Fruit fly (Drosophila melanogaster) whole organism, embryonic: ENCODE measurements around the gene UGP.

Experiments used
- Abd-B ChIP-seq: fragments of 200-800 bp; sonication (Bioruptor generic); optimal IDR thresholded peaks from 2 replicates; lab custom pipeline; 2018; ENCODE audit warnings: missing biosample characterization, mild to moderate bottlenecking, missing genetic modification characterization, moderate library complexity
- Adf1 ChIP-seq: fragments of 200-800 bp; sonication (Bioruptor generic); IDR thresholded peaks from 2 replicates; pipeline ENCODE4 v1.3.6; 2022; ENCODE audit warnings: missing biosample characterization, missing genetic modification characterization
- BEAF-32 ChIP-seq: fragments of 200-800 bp; sonication (Bioruptor generic); optimal IDR thresholded peaks from 3 replicates; lab custom pipeline; 2017; ENCODE audit warnings: missing biosample characterization, missing genetic modification characterization, mild to moderate bottlenecking, moderate library complexity, missing genetic modification reagents
- Bgb ChIP-seq: fragments of 200-800 bp; sonication (Bioruptor generic); IDR thresholded peaks from 2 replicates; pipeline ENCODE4 v1.3.6; 2022; ENCODE audit warnings: missing biosample characterization, missing genetic modification characterization; ENCODE audit not compliant: partially characterized antibody
- CG10321 ChIP-seq: fragments of 200-800 bp; sonication (Bioruptor generic); IDR thresholded peaks from 2 replicates; pipeline ENCODE4 v1.3.6; 2022; ENCODE audit warnings: missing biosample characterization, missing genetic modification characterization
- CG12071 ChIP-seq: fragments of 200-800 bp; sonication (Bioruptor generic); optimal IDR thresholded peaks from 3 replicates; lab custom pipeline; 2018; ENCODE audit warnings: missing biosample characterization, mild to moderate bottlenecking, missing genetic modification characterization
- CG13775 ChIP-seq: fragments of 200-800 bp; sonication (Bioruptor generic); optimal IDR thresholded peaks from 3 replicates; lab custom pipeline; 2017; ENCODE audit warnings: missing biosample characterization, mild to moderate bottlenecking, missing genetic modification characterization
- CG14441 ChIP-seq: fragments of 200-800 bp; sonication (Bioruptor generic); IDR thresholded peaks from 2 replicates; pipeline ENCODE4 v1.3.6; 2022; ENCODE audit warnings: missing biosample characterization, missing genetic modification characterization
- CG18476 ChIP-seq: fragments of 200-800 bp; sonication (Bioruptor generic); optimal IDR thresholded peaks from 2 replicates; lab custom pipeline; 2016; ENCODE audit warnings: missing biosample characterization, mild to moderate bottlenecking, missing genetic modification characterization
- CG18619 ChIP-seq: fragments of 200-800 bp; sonication (Bioruptor generic); optimal IDR thresholded peaks from 3 replicates; lab custom pipeline; 2017; ENCODE audit warnings: missing biosample characterization, mild to moderate bottlenecking, missing genetic modification characterization
- CG2120 ChIP-seq: fragments of 200-800 bp; sonication (Bioruptor generic); optimal IDR thresholded peaks from 3 replicates; lab custom pipeline; 2016; ENCODE audit warnings: missing biosample characterization, missing genetic modification characterization
- CG2129 ChIP-seq: fragments of 200-800 bp; sonication (Bioruptor generic); IDR thresholded peaks from 2 replicates; pipeline ENCODE4 v1.3.6; 2022; ENCODE audit warnings: missing biosample characterization, missing genetic modification characterization; ENCODE audit not compliant: partially characterized antibody
- CG42726 ChIP-seq: fragments of 200-800 bp; sonication (Bioruptor generic); IDR thresholded peaks from 2 replicates; pipeline ENCODE4 v1.3.6; 2022; ENCODE audit warnings: missing biosample characterization, missing genetic modification characterization; ENCODE audit not compliant: partially characterized antibody
- CG4404 ChIP-seq: fragments of 200-800 bp; sonication (Bioruptor generic); IDR thresholded peaks from 2 replicates; pipeline ENCODE4 v1.3.6; 2022; ENCODE audit warnings: missing biosample characterization, missing genetic modification characterization
- CG7357 ChIP-seq: fragments of 200-800 bp; sonication (Bioruptor generic); IDR thresholded peaks from 3 replicates; pipeline ENCODE4 v1.3.6; 2022; ENCODE audit warnings: missing biosample characterization, missing genetic modification characterization
- CG9797 ChIP-seq: fragments of 200-800 bp; sonication (Bioruptor generic); optimal IDR thresholded peaks from 3 replicates; lab custom pipeline; 2018; ENCODE audit warnings: missing biosample characterization, mild to moderate bottlenecking, missing genetic modification characterization
- Chrac-16 ChIP-seq: fragments of 200-800 bp; sonication (Bioruptor generic); optimal IDR thresholded peaks from 3 replicates; lab custom pipeline; 2016; ENCODE audit warnings: missing biosample characterization, missing genetic modification characterization
- CkIIα-i1 ChIP-seq: fragments of 200-800 bp; sonication (Bioruptor generic); IDR thresholded peaks from 2 replicates; pipeline ENCODE4 v1.3.6; 2022; ENCODE audit warnings: missing biosample characterization, missing genetic modification characterization
- D19B ChIP-seq: fragments of 200-800 bp; sonication (Bioruptor generic); optimal IDR thresholded peaks from 2 replicates; lab custom pipeline; 2017; ENCODE audit warnings: missing biosample characterization, mild to moderate bottlenecking, missing genetic modification characterization
- Fer2 ChIP-seq: fragments of 200-800 bp; sonication (Bioruptor generic); optimal IDR thresholded peaks from 2 replicates; lab custom pipeline; 2018; ENCODE audit warnings: missing biosample characterization, mild to moderate bottlenecking, missing genetic modification characterization, moderate library complexity
- H2.0 ChIP-seq: fragments of 200-800 bp; sonication (Bioruptor generic); IDR thresholded peaks from 2 replicates; pipeline ENCODE4 v1.3.6; 2022; ENCODE audit warnings: missing biosample characterization, missing genetic modification characterization
- HLHmδ ChIP-seq: fragments of 200-800 bp; sonication (Bioruptor generic); optimal IDR thresholded peaks from 2 replicates; lab custom pipeline; 2018; ENCODE audit warnings: missing biosample characterization, mild to moderate bottlenecking, missing genetic modification characterization, moderate library complexity
- Hsf ChIP-seq: fragments of 200-800 bp; sonication (Bioruptor generic); optimal IDR thresholded peaks from 3 replicates; lab custom pipeline; 2016; ENCODE audit warnings: missing biosample characterization, missing genetic modification characterization
- Max ChIP-seq: fragments of 200-800 bp; sonication (Bioruptor generic); optimal IDR thresholded peaks from 2 replicates; lab custom pipeline; 2016; ENCODE audit warnings: missing biosample characterization, mild to moderate bottlenecking, missing genetic modification characterization
- NC2α ChIP-seq: fragments of 200-800 bp; sonication (Bioruptor generic); optimal IDR thresholded peaks from 2 replicates; lab custom pipeline; 2016; ENCODE audit warnings: missing biosample characterization, missing genetic modification characterization
- NFAT ChIP-seq: fragments of 200-800 bp; sonication (Bioruptor generic); IDR thresholded peaks from 2 replicates; pipeline ENCODE4 v1.3.6; 2022; ENCODE audit warnings: missing biosample characterization, missing genetic modification characterization
- Optix ChIP-seq: fragments of 200-800 bp; sonication (Bioruptor generic); IDR thresholded peaks from 3 replicates; pipeline ENCODE4 v1.3.6; 2022; ENCODE audit warnings: missing biosample characterization, missing genetic modification characterization
- PHDP ChIP-seq: fragments of 200-800 bp; sonication (Bioruptor generic); optimal IDR thresholded peaks from 3 replicates; lab custom pipeline; 2018; ENCODE audit warnings: missing biosample characterization, mild to moderate bottlenecking, missing genetic modification characterization, moderate library complexity
- Rfx ChIP-seq: fragments of 200-800 bp; sonication (Bioruptor generic); IDR thresholded peaks from 2 replicates; pipeline ENCODE4 v1.3.6; 2022; ENCODE audit warnings: missing biosample characterization, missing genetic modification characterization
- Side ChIP-seq: fragments of 200-800 bp; sonication (Bioruptor generic); optimal IDR thresholded peaks from 2 replicates; lab custom pipeline; 2016; ENCODE audit warnings: missing biosample characterization, missing genetic modification characterization
- Sox100B ChIP-seq: fragments of 200-800 bp; sonication (Bioruptor generic); optimal IDR thresholded peaks from 3 replicates; lab custom pipeline; 2018; ENCODE audit warnings: missing biosample characterization, mild to moderate bottlenecking, missing genetic modification characterization
- Spps ChIP-seq: fragments of 200-800 bp; sonication (Bioruptor generic); optimal IDR thresholded peaks from 2 replicates; lab custom pipeline; 2018; ENCODE audit warnings: missing biosample characterization, mild to moderate bottlenecking, missing genetic modification characterization
- Tbp ChIP-seq: fragments of >200 bp; optimal IDR thresholded peaks from 2 replicates; lab custom pipeline; 2018; ENCODE audit warnings: missing biosample characterization, missing genetic modification characterization
- Vsx1 ChIP-seq: fragments of 200-800 bp; sonication (Bioruptor generic); optimal IDR thresholded peaks from 2 replicates; lab custom pipeline; 2017; ENCODE audit warnings: missing biosample characterization, mild to moderate bottlenecking, missing genetic modification characterization, missing genetic modification reagents
- btn ChIP-seq: fragments of 200-800 bp; sonication (Bioruptor generic); optimal IDR thresholded peaks from 2 replicates; lab custom pipeline; 2016; ENCODE audit warnings: missing biosample characterization, missing genetic modification characterization
- caup ChIP-seq: fragments of 200-800 bp; sonication (Bioruptor generic); optimal IDR thresholded peaks from 3 replicates; lab custom pipeline; 2017; ENCODE audit warnings: missing biosample characterization, mild to moderate bottlenecking, missing genetic modification characterization, moderate library complexity; ENCODE audit not compliant: severe bottlenecking
- crc ChIP-seq: fragments of 200-800 bp; sonication (Bioruptor generic); optimal IDR thresholded peaks from 2 replicates; lab custom pipeline; 2016; ENCODE audit warnings: missing biosample characterization, missing genetic modification characterization
- dan ChIP-seq: fragments of 200-800 bp; sonication (Bioruptor generic); IDR thresholded peaks from 2 replicates; pipeline ENCODE4 v1.3.6; 2022; ENCODE audit warnings: missing biosample characterization, missing genetic modification characterization
- dmrt99B ChIP-seq: fragments of 200-800 bp; sonication (Bioruptor generic); optimal IDR thresholded peaks from 2 replicates; lab custom pipeline; 2018; ENCODE audit warnings: missing biosample characterization, mild to moderate bottlenecking, missing genetic modification characterization, moderate library complexity
- emc ChIP-seq: fragments of 200-800 bp; sonication (Bioruptor generic); optimal IDR thresholded peaks from 2 replicates; lab custom pipeline; 2016; ENCODE audit warnings: missing biosample characterization, missing genetic modification characterization
- ewg ChIP-seq: fragments of 200-800 bp; sonication (Bioruptor generic); optimal IDR thresholded peaks from 3 replicates; lab custom pipeline; 2017; ENCODE audit warnings: mild to moderate bottlenecking, missing biosample characterization, missing genetic modification reagents, missing genetic modification characterization
- fd96Cb ChIP-seq: fragments of 200-800 bp; sonication (Bioruptor generic); optimal IDR thresholded peaks from 2 replicates; lab custom pipeline; 2018; ENCODE audit warnings: missing biosample characterization, mild to moderate bottlenecking, missing genetic modification characterization, moderate library complexity
- gcm2 ChIP-seq: fragments of 200-800 bp; sonication (Bioruptor generic); optimal IDR thresholded peaks from 2 replicates; lab custom pipeline; 2016; ENCODE audit warnings: missing biosample characterization, missing genetic modification characterization
- jumu ChIP-seq: fragments of 200-800 bp; sonication (Bioruptor generic); optimal IDR thresholded peaks from 3 replicates; lab custom pipeline; 2016; ENCODE audit warnings: missing biosample characterization, missing genetic modification characterization
- nau ChIP-seq: fragments of 200-800 bp; sonication (Bioruptor generic); optimal IDR thresholded peaks from 3 replicates; lab custom pipeline; 2017; ENCODE audit warnings: missing biosample characterization, mild to moderate bottlenecking, missing genetic modification characterization, missing genetic modification reagents
- pan ChIP-seq, 4 experiments: fragments of >200 bp in 3 of 4; fragments of 200-800 bp in 1 of 4; sonication (Bioruptor generic) in 1 of 4; optimal IDR thresholded peaks in 3 of 4; IDR thresholded peaks in 1 of 4; 2 replicates each; pipeline versions ENCODE4 v1.3.6 to Lab custom; 2017 to 2022; ENCODE audit warnings: missing biosample characterization in 2 of 4, missing genetic modification characterization in 2 of 4, mixed read lengths in 1 of 4
- pnt ChIP-seq: fragments of 200-800 bp; sonication (Bioruptor generic); optimal IDR thresholded peaks from 3 replicates; lab custom pipeline; 2016; ENCODE audit warnings: missing biosample characterization, missing genetic modification characterization
- row ChIP-seq: fragments of 200-800 bp; sonication (Bioruptor generic); IDR thresholded peaks from 3 replicates; pipeline ENCODE4 v1.3.6; 2022; ENCODE audit warnings: missing biosample characterization, missing genetic modification characterization
- tgo ChIP-seq: fragments of 200-800 bp; sonication (Bioruptor generic); IDR thresholded peaks from 3 replicates; pipeline ENCODE4 v1.3.6; 2022; ENCODE audit warnings: missing biosample characterization, missing genetic modification characterization
- usp ChIP-seq: fragments of >200 bp; optimal IDR thresholded peaks from 2 replicates; lab custom pipeline; 2017; ENCODE audit warnings: missing biosample characterization, missing genetic modification characterization
- wdn ChIP-seq: fragments of 200-800 bp; sonication (Bioruptor generic); IDR thresholded peaks from 2 replicates; pipeline ENCODE4 v1.3.6; 2022; ENCODE audit warnings: missing biosample characterization, missing genetic modification characterization

The UGP gene

dm6 chr3L:9360217-9360692 lies 1.5 kb upstream of the UGP start, which contains the start of gene Pdxk (continued):
- TF ChIP-seq gcm2 (GFP tag; lab: Kevin White, UChicago), result no peak
- TF ChIP-seq row (GFP tag; lab: Robert Waterston, UW), result peak; percentile 48; the same call in 2 of the 3 replicates
- TF ChIP-seq wdn (GFP tag; lab: Robert Waterston, UW), result no peak
- no peak for TF ChIP-seq Vsx1 (GFP tag; lab: Kevin White, UChicago)
- peak; percentile 46 for TF ChIP-seq nau (GFP tag; lab: Kevin White, UChicago)
- no peak for TF ChIP-seq fd96Cb (tag; lab: Kevin White, UChicago)
- peak; percentile 22 for TF ChIP-seq CG12071 (GFP tag; lab: Kevin White, UChicago)
- TF ChIP-seq jumu (GFP tag; lab: Kevin White, UChicago), result no peak
- no peak for TF ChIP-seq dmrt99B
- no peak for TF ChIP-seq usp (GFP tag; lab: Kevin White, UChicago)
- no peak for TF ChIP-seq Hsf (GFP tag; lab: Kevin White, UChicago)
- TF ChIP-seq emc (GFP tag; lab: Kevin White, UChicago), result no peak
- TF ChIP-seq Tbp, result no peak
- TF ChIP-seq tgo (GFP tag; lab: Robert Waterston, UW), result no peak
- TF ChIP-seq PHDP (tag; lab: Kevin White, UChicago), result peak; percentile 16
- peak; percentile 30 for TF ChIP-seq CG2120 (GFP tag; lab: Kevin White, UChicago)
- no peak for TF ChIP-seq CG7357
- no peak for TF ChIP-seq CG42726 (GFP tag; lab: Robert Waterston, UW)
- TF ChIP-seq CG18619 (GFP tag; lab: Kevin White, UChicago), result no peak
- no peak for TF ChIP-seq pnt (GFP tag; lab: Kevin White, UChicago)
- peak; percentile 38 for TF ChIP-seq BEAF-32 (GFP tag; lab: Kevin White, UChicago)
- no peak for TF ChIP-seq CG2129
- no peak for TF ChIP-seq Abd-B (GFP tag; lab: Kevin White, UChicago)
- no peak for TF ChIP-seq CG13775 (GFP tag; lab: Kevin White, UChicago)
- peak; percentile 43; the same call in 1 of the 2 replicates for TF ChIP-seq Rfx (GFP tag; lab: Robert Waterston, UW)
- TF ChIP-seq ewg (GFP tag; lab: Kevin White, UChicago), result no peak
- TF ChIP-seq dan (GFP tag; lab: Robert Waterston, UW), result no peak
- TF ChIP-seq D19B (GFP tag; lab: Kevin White, UChicago), result no peak
- no peak for TF ChIP-seq pan (optimal IDR thresholded peaks at IDR 0.05; lab: Kevin White, UChicago)
- no peak for TF ChIP-seq pan (GFP tag; optimal IDR thresholded peaks at IDR 0.05 in 1 of 2, IDR thresholded peaks at IDR 0.05 in 1 of 2)
- TF ChIP-seq NFAT (GFP tag; lab: Robert Waterston, UW), result no peak; the same call in 1 of the 2 replicates
- no peak for TF ChIP-seq Fer2
- TF ChIP-seq Sox100B (GFP tag; lab: Kevin White, UChicago), result no peak
- TF ChIP-seq Spps (tag; lab: Kevin White, UChicago), result no peak
- TF ChIP-seq H2.0 (GFP tag; lab: Robert Waterston, UW), result no peak
- TF ChIP-seq CG9797 (GFP tag; lab: Kevin White, UChicago), result peak; percentile 49
- no peak for TF ChIP-seq CG10321
- no peak for TF ChIP-seq crc
- TF ChIP-seq Adf1 (GFP tag; lab: Robert Waterston, UW), result 0 out of 2 replicates have a peak, but pooled peaks have one; percentile 5
- TF ChIP-seq btn, result no peak
- TF ChIP-seq caup, result peak; percentile 45
- TF ChIP-seq Side (GFP tag; lab: Kevin White, UChicago), result no peak
- no peak for TF ChIP-seq CG18476 (GFP tag; lab: Kevin White, UChicago)
- no peak for TF ChIP-seq CkIIα-i1
- no peak for TF ChIP-seq CG4404
- TF ChIP-seq HLHmδ (GFP tag; lab: Kevin White, UChicago), result no peak
- TF ChIP-seq Bgb (GFP tag; lab: Robert Waterston, UW), result no peak
- TF ChIP-seq Optix (GFP tag; lab: Robert Waterston, UW), result no peak
- TF ChIP-seq Chrac-16 (GFP tag; lab: Kevin White, UChicago), result no peak
- TF ChIP-seq NC2α (GFP tag; lab: Kevin White, UChicago), result no peak
- no peak for TF ChIP-seq CG14441 (GFP tag; lab: Robert Waterston, UW)
- TF ChIP-seq Max (GFP tag; lab: Kevin White, UChicago), result no peak
